Fruit fly (Drosophila melanogaster): ENCODE data around the gene Arl8.

dm6 chr3R:8119457-8120337 lies 6.7 kb upstream of the Arl8 start:
- TF ChIP-seq EcR (GFP tag; optimal IDR thresholded peaks at IDR 0.05), result peak; percentile 75
- peak; percentile 77 for TF ChIP-seq CG8301 (tag; optimal IDR thresholded peaks at IDR 0.05)
- peak; percentile 8 for TF ChIP-seq CG34367 (tag; optimal IDR thresholded peaks at IDR 0.05)
- 0 out of 3 replicates have a peak, but pooled peaks have one; percentile 23 for TF ChIP-seq CG4496 (GFP tag; IDR thresholded peaks at IDR 0.05)
- TF ChIP-seq Ets98B (GFP tag; IDR thresholded peaks at IDR 0.05), result peak; percentile 61
- peak; percentile 59 for TF ChIP-seq CG9948 (tag; optimal IDR thresholded peaks at IDR 0.05)
- no peak for TF ChIP-seq CG13204 (GFP tag; optimal IDR thresholded peaks at IDR 0.05)
